Worm (Caenorhabditis elegans) whole organism, early embryonic: Measurements from ENCODE around the gene C18B10.6.

Experiments used
- B0310.2 ChIP-seq: sonication (generic microtip); optimal IDR thresholded peaks from 2 replicates; lab custom pipeline; 2016; ENCODE audit warnings: mild to moderate bottlenecking, missing genetic modification characterization, missing compliant biosample characterization
- F13C5.2 ChIP-seq: sonication (generic microtip); optimal IDR thresholded peaks from 2 replicates; lab custom pipeline; 2017; ENCODE audit warnings: mild to moderate bottlenecking, missing genetic modification characterization, inconsistent platforms, missing compliant biosample characterization
- aly-1 ChIP-seq: sonication (generic microtip); optimal IDR thresholded peaks from 2 replicates; lab custom pipeline; 2016; ENCODE audit warnings: missing genetic modification characterization, missing compliant biosample characterization
- ama-1 ChIP-seq: fragments of 150-350 bp; optimal IDR thresholded peaks from 2 replicates; lab custom pipeline; 2014
- ceh-13 ChIP-seq: fragments of 200-800 bp; sonication (Bioruptor generic); optimal IDR thresholded peaks from 2 replicates; lab custom pipeline; 2018; ENCODE audit warnings: mild to moderate bottlenecking, missing genetic modification characterization, missing compliant biosample characterization
- ceh-36 ChIP-seq: sonication (generic microtip); optimal IDR thresholded peaks from 2 replicates; lab custom pipeline; 2016; ENCODE audit warnings: missing genetic modification characterization, inconsistent platforms, missing compliant biosample characterization
- ets-7 ChIP-seq: sonication (generic microtip); optimal IDR thresholded peaks from 2 replicates; lab custom pipeline; 2016; ENCODE audit warnings: missing genotype, missing genetic modification characterization, missing compliant biosample characterization
- flt-1 ChIP-seq: fragments of 200-800 bp; sonication (Bioruptor generic); IDR thresholded peaks from 2 replicates; pipeline ENCODE4 v1.3.6; 2022; ENCODE audit warnings: missing genetic modification characterization, missing compliant biosample characterization
- hmbx-1 ChIP-seq: sonication (generic microtip); optimal IDR thresholded peaks from 2 replicates; lab custom pipeline; 2016; ENCODE audit warnings: mild to moderate bottlenecking, missing genetic modification characterization, missing compliant biosample characterization
- hmg-4 ChIP-seq: fragments of 200-800 bp; sonication (Bioruptor generic); optimal IDR thresholded peaks from 2 replicates; lab custom pipeline; 2018; ENCODE audit warnings: mild to moderate bottlenecking, missing genetic modification characterization, missing compliant biosample characterization
- hnd-1 ChIP-seq: sonication (generic microtip); optimal IDR thresholded peaks from 2 replicates; lab custom pipeline; 2016; ENCODE audit warnings: missing genetic modification characterization, missing compliant biosample characterization
- pes-1 ChIP-seq: fragments of 200-800 bp; sonication (Bioruptor generic); IDR thresholded peaks from 2 replicates; pipeline ENCODE4 v1.3.6; 2022; ENCODE audit warnings: missing genetic modification reagents, missing genetic modification characterization, missing compliant biosample characterization
- scrt-1 ChIP-seq: fragments of 200-800 bp; sonication (Bioruptor generic); IDR thresholded peaks from 2 replicates; pipeline ENCODE4 v1.3.6; 2022; ENCODE audit warnings: missing genetic modification characterization, missing compliant biosample characterization
- sea-1 ChIP-seq: fragments of 200-800 bp; sonication (Bioruptor generic); conservative IDR thresholded peaks from 2 replicates; pipeline ENCODE4 v1.3.6; 2022; ENCODE audit warnings: missing genetic modification characterization, missing compliant biosample characterization
- tbx-11 ChIP-seq: fragments of 200-800 bp; sonication (Bioruptor generic); IDR thresholded peaks from 2 replicates; pipeline ENCODE4 v1.3.6; 2022; ENCODE audit warnings: missing genetic modification characterization, missing compliant biosample characterization
- tbx-37 ChIP-seq: fragments of 200-800 bp; sonication (Bioruptor generic); conservative IDR thresholded peaks from 2 replicates; pipeline ENCODE4 v1.3.6; 2022; ENCODE audit warnings: missing genetic modification reagents, missing genetic modification characterization, missing compliant biosample characterization
- tra-4 ChIP-seq: sonication (generic microtip); optimal IDR thresholded peaks from 2 replicates; lab custom pipeline; 2017; ENCODE audit warnings: missing genetic modification characterization, missing compliant biosample characterization

The C18B10.6 gene

DNA sequence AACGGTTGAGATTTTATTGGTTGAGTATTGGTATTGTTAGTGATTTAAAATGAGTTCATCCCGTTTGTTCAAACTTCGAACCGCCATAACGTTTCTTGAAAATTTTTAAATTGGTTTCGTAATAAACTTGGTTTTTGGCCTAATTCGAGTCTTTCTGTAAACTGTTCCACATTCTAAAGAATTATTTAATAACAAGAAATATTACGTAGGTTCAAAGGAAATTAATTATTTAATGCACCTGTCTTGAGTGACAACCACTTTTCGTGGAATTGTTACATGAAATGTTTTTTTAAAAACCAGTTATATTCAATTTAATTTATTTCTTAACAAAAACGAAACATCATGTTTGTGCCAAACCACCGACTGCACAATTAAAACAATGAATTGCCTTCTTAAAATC, 20.3 kb upstream of the C18B10.6 start:
- TF ChIP-seq pes-1 (GFP tag; lab: Robert Waterston, UW): no peak
- TF ChIP-seq ets-7: no peak
- no peak for TF ChIP-seq ceh-36 (tag; lab: Kevin White, UChicago)
- TF ChIP-seq scrt-1 (GFP tag; lab: Robert Waterston, UW): no peak
- TF ChIP-seq hmbx-1 (tag; lab: Kevin White, UChicago): no peak
- TF ChIP-seq hmg-4: no peak
- no peak for TF ChIP-seq sea-1
- no peak for TF ChIP-seq ceh-13
- TF ChIP-seq aly-1 (tag; lab: Kevin White, UChicago): no peak
- no peak for TF ChIP-seq tbx-37
- no peak for TF ChIP-seq ama-1 (lab: Kevin White, UChicago)
- no peak for TF ChIP-seq B0310.2 (tag; lab: Kevin White, UChicago)
- TF ChIP-seq hnd-1: no peak
- no peak for TF ChIP-seq tra-4 (tag; lab: Kevin White, UChicago)
- no peak for TF ChIP-seq flt-1 (GFP tag; lab: Robert Waterston, UW)

DNA sequence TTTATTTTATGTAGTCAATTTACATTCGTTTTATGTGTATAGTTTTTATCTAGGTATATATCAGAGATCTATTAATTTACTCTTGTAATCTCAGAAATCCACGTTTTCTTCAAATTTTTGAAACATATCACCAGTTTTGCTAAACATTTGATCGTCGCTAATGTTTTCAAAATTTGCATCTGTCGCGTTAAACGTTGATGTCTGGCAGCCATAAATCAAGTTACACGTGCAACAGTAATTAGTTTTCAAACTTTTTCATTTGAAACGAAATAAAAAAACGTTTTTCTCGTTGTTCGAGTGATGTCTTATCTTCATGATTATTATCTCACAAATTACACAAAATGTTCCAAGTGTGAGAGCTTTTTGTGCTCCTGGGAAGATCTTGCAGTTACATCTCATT, 16.6 kb upstream of the C18B10.6 start, which contains the start of gene srh-79:
TSS of gene srh-79 (plus strand) at position 301 of the 400 bp plus-strand sequence.
- TF ChIP-seq sea-1 (no peak), flt-1 (GFP tag; lab: Robert Waterston, UW) (no peak), F13C5.2 (tag; lab: Kevin White, UChicago) (no peak), aly-1 (tag; lab: Kevin White, UChicago) (no peak), B0310.2 (tag; lab: Kevin White, UChicago) (no peak), hmg-4 (no peak), pes-1 (GFP tag; lab: Robert Waterston, UW) (no peak), ceh-13 (no peak), hmbx-1 (tag; lab: Kevin White, UChicago) (no peak), hnd-1 (no peak), scrt-1 (GFP tag; lab: Robert Waterston, UW) (no peak), tbx-11 (no peak), ceh-36 (tag; lab: Kevin White, UChicago) (no peak), tbx-37 (no peak), ets-7 (no peak), tra-4 (tag; lab: Kevin White, UChicago) (no peak), ama-1 (lab: Kevin White, UChicago) (no peak)

DNA sequence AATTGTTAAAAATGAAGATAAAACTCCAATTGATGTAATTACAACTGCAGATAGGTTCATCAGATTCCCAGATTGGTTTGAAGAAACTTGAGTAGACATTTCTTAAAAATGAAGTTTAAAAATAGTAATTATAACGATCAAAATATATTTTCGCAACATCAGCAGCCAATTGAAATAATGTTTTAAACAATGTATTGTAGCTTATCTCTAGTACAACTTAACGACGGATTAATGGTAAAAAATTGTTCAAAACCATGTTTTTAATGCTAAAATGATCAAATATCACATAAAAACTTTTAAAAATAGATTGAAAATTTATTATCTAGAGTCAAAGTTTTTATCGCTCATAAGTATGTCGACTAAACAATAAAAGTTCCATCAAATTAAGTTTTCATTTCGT, 14.3 kb upstream of the C18B10.6 start, which contains the start of gene srbc-11:
TSS of gene srbc-11 (minus strand) at position 101 of the 400 bp plus-strand sequence.
- TF ChIP-seq scrt-1 (GFP tag; lab: Robert Waterston, UW) (no peak), tra-4 (tag; lab: Kevin White, UChicago) (no peak), aly-1 (tag; lab: Kevin White, UChicago) (no peak), hmg-4 (no peak), ceh-13 (no peak), ceh-36 (tag; lab: Kevin White, UChicago) (no peak), ets-7 (no peak), tbx-11 (no peak), B0310.2 (tag; lab: Kevin White, UChicago) (no peak), tbx-37 (no peak), F13C5.2 (tag; lab: Kevin White, UChicago) (no peak), pes-1 (GFP tag; lab: Robert Waterston, UW) (no peak), ama-1 (lab: Kevin White, UChicago) (no peak)

DNA sequence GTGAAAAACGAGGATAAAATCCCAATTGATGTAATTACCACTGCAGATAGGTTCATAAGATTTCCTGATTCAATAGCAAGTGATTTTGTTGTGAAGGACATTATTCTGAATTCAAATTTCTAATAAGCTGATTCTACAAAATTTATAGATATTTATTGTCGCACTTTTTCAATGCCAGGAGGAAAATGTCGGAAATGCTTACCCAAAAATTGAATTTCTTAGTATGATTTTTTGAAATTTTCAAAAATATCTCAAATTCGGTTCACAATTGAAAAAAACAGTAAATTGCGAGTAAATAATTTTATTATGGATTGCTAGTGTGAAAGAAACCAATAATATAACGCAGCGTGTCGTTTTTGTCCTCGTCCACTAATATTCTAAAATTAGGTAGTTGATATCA, 12.1 kb upstream of the C18B10.6 start, which contains the start of gene srbc-10:
TSS of gene srbc-10 (minus strand) at position 101 of the 400 bp plus-strand sequence.
- TF ChIP-seq tbx-11 (no peak), F13C5.2 (tag; lab: Kevin White, UChicago) (no peak), aly-1 (tag; lab: Kevin White, UChicago) (no peak), tbx-37 (no peak), B0310.2 (tag; lab: Kevin White, UChicago) (no peak), pes-1 (GFP tag; lab: Robert Waterston, UW) (no peak), tra-4 (tag; lab: Kevin White, UChicago) (no peak), ceh-13 (no peak), hmbx-1 (tag; lab: Kevin White, UChicago) (no peak), sea-1 (no peak), scrt-1 (GFP tag; lab: Robert Waterston, UW) (no peak), ama-1 (lab: Kevin White, UChicago) (no peak), ets-7 (no peak)

DNA sequence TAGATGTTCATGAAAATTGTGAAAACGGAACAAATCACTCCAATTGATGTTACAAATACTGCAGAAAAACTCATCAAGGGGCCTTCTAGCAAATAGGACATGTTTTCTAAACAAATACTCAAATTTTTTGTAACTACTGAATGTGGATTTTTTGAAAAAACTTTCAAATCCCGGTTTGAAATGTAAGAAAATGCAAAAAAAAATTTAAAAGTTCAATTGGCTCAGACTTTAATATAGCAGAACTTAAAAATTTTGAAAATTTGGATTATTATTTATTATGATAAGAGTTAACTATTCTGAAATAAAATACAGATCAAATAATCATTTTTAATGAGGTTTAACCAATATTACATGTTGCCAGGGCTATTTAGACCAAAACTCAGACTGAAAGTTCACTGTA, 9.5 kb upstream of the C18B10.6 start, which contains the start of gene srbc-9:
TSS of gene srbc-9 (minus strand) at position 101 of the 400 bp plus-strand sequence.
- TF ChIP-seq B0310.2 (tag; lab: Kevin White, UChicago) (no peak), sea-1 (no peak), F13C5.2 (tag; lab: Kevin White, UChicago) (no peak), hnd-1 (no peak), flt-1 (GFP tag; lab: Robert Waterston, UW) (no peak), aly-1 (tag; lab: Kevin White, UChicago) (no peak), hmg-4 (no peak), ceh-36 (tag; lab: Kevin White, UChicago) (no peak), pes-1 (GFP tag; lab: Robert Waterston, UW) (no peak), ceh-13 (no peak), ets-7 (no peak), tra-4 (tag; lab: Kevin White, UChicago) (no peak), hmbx-1 (tag; lab: Kevin White, UChicago) (no peak), tbx-11 (no peak), scrt-1 (GFP tag; lab: Robert Waterston, UW) (no peak), ama-1 (lab: Kevin White, UChicago) (no peak), tbx-37 (no peak)

DNA sequence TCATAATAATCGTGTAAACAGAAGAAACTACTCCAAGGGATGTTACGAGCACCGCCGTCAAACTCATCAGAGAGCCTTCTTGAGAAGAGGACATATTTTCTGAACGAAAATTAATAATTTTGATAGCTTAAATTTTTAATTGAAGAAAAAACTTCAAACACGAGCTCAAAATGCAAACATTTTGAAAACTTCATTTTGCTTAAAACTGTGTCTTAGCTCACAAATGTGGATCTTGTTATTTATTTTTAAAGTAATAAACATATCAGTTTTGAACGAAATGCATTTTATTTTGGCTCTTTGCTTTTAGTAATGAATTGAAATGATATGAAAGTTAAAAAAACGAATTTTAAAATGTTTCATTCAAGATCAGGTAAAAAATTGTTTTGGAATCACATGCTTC, 6.7 kb upstream of the C18B10.6 start, which contains the start of gene srbc-7:
TSS of gene srbc-7 (minus strand) at position 101 of the 400 bp plus-strand sequence.
- no peak for TF ChIP-seq pes-1 (GFP tag; lab: Robert Waterston, UW)
- no peak for TF ChIP-seq ets-7
- no peak for TF ChIP-seq F13C5.2 (tag; lab: Kevin White, UChicago)
- TF ChIP-seq ceh-13: no peak

DNA sequence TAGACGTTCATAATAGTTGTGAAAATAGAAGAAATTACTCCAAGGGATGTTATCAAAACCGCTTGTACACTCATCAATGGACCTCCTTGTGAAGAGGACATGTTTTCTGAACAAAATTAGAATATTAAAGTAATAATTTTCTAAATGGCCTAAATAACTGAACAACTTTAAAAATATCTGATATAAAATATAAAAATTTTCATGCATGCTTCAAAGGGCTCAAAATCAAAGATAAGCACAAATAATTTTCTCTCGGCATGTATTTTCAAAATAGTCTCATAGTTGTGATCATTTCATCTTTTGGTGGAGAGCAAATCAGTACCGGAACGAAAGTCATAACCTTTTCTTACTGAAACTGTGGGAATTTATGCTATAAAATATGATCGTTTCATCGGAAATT, 4.2 kb upstream of the C18B10.6 start, which contains the start of gene srbc-8:
TSS of gene srbc-8 (minus strand) at position 101 of the 400 bp plus-strand sequence.
- TF ChIP-seq hnd-1: no peak
- TF ChIP-seq sea-1: no peak
- TF ChIP-seq hmg-4: no peak
- TF ChIP-seq pes-1 (GFP tag; lab: Robert Waterston, UW): no peak
- no peak for TF ChIP-seq tbx-37
- no peak for TF ChIP-seq tbx-11
- no peak for TF ChIP-seq F13C5.2 (tag; lab: Kevin White, UChicago)
- no peak for TF ChIP-seq tra-4 (tag; lab: Kevin White, UChicago)
- no peak for TF ChIP-seq ets-7
- TF ChIP-seq flt-1 (GFP tag; lab: Robert Waterston, UW): no peak
- no peak for TF ChIP-seq ama-1 (lab: Kevin White, UChicago)
- TF ChIP-seq hmbx-1 (tag; lab: Kevin White, UChicago): no peak
- TF ChIP-seq aly-1 (tag; lab: Kevin White, UChicago): no peak
- TF ChIP-seq ceh-36 (tag; lab: Kevin White, UChicago): no peak
- TF ChIP-seq scrt-1 (GFP tag; lab: Robert Waterston, UW): no peak
